Fruit fly (Drosophila melanogaster): Measurements from ENCODE around the gene Tom40.

The Tom40 gene

dm6 chrX:7693423-7693822 lies 43.3 kb upstream of the Tom40 start:
- TF ChIP-seq CG13204 (GFP tag; optimal IDR thresholded peaks at IDR 0.05) (no peak), CG32121 (GFP tag; IDR thresholded peaks at IDR 0.05) (0 out of 2 replicates have a peak, but pooled peaks have one; percentile 31), CG10348 (GFP tag; IDR thresholded peaks at IDR 0.05) (no peak), Ets98B (GFP tag; IDR thresholded peaks at IDR 0.05) (peak; percentile 17; the same call in 1 of the 2 replicates)

DNA sequence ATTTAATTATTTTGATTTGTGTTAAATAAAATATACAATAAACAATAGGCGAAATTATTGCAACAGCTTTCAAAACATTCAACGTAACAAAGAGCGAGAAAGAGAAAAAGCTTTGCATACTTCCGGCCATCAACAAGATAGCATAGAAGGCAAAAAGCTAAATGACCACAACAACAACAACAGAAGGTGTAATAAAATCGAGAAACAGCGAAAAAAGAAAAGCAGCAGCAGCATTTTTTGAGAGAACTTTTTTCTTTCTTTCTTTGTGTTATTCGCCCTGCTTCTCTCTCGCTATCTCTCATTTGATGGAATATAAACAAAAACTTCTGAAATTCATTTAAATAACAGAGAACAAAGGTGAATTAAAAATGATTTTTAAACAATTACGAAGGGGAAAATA lies 42.5 kb upstream of the Tom40 start:
- TF ChIP-seq CG13204 (GFP tag; optimal IDR thresholded peaks at IDR 0.05) (no peak), CG8159 (tag; optimal IDR thresholded peaks at IDR 0.05) (no peak), CG15710 (tag; optimal IDR thresholded peaks at IDR 0.05) (no peak), rn (GFP tag; IDR thresholded peaks at IDR 0.05) (no peak), Snoo (tag; optimal IDR thresholded peaks at IDR 0.05) (no peak), D1 (tag; optimal IDR thresholded peaks at IDR 0.05) (no peak), fd96Ca (GFP tag; IDR thresholded peaks at IDR 0.05) (no peak), gl (tag; optimal IDR thresholded peaks at IDR 0.05) (no peak), CG14655 (GFP tag; optimal IDR thresholded peaks at IDR 0.05) (no peak), CG34367 (tag; optimal IDR thresholded peaks at IDR 0.05) (no peak), CG10348 (GFP tag; IDR thresholded peaks at IDR 0.05) (no peak), CG32121 (GFP tag; IDR thresholded peaks at IDR 0.05) (no peak), Ets98B (GFP tag; IDR thresholded peaks at IDR 0.05) (no peak; the same call in 1 of the 2 replicates), Pif1A (GFP tag; optimal IDR thresholded peaks at IDR 0.05) (no peak), CG17806 (tag; optimal IDR thresholded peaks at IDR 0.05) (no peak), CG4496 (GFP tag; IDR thresholded peaks at IDR 0.05) (no peak), EcR (GFP tag; optimal IDR thresholded peaks at IDR 0.05) (no peak), CG12605 (GFP tag; IDR thresholded peaks at IDR 0.05) (no peak), CG9948 (tag; optimal IDR thresholded peaks at IDR 0.05) (no peak), CG8301 (tag; optimal IDR thresholded peaks at IDR 0.05) (no peak)

dm6 chrX:7694868-7695267 lies 41.8 kb upstream of the Tom40 start:
- no peak for TF ChIP-seq D1 (tag; optimal IDR thresholded peaks at IDR 0.05)
- TF ChIP-seq Pif1B (GFP tag; optimal IDR thresholded peaks at IDR 0.05): no peak
- TF ChIP-seq CG8301 (tag; optimal IDR thresholded peaks at IDR 0.05): no peak
- TF ChIP-seq CG17806 (tag; optimal IDR thresholded peaks at IDR 0.05): peak; percentile 14
- no peak for TF ChIP-seq EcR (GFP tag; optimal IDR thresholded peaks at IDR 0.05)
- no peak for TF ChIP-seq CG10348 (GFP tag; IDR thresholded peaks at IDR 0.05)
- no peak for TF ChIP-seq fd96Ca (GFP tag; IDR thresholded peaks at IDR 0.05)
- TF ChIP-seq CG8159 (tag; optimal IDR thresholded peaks at IDR 0.05): peak; percentile 44
- peak; percentile 70 for TF ChIP-seq CG12605 (GFP tag; IDR thresholded peaks at IDR 0.05)
- peak; percentile 58 for TF ChIP-seq gl (tag; optimal IDR thresholded peaks at IDR 0.05)
- TF ChIP-seq CG32121 (GFP tag; IDR thresholded peaks at IDR 0.05): no peak
- no peak for TF ChIP-seq rn (GFP tag; IDR thresholded peaks at IDR 0.05)
- TF ChIP-seq CG15710 (tag; optimal IDR thresholded peaks at IDR 0.05): peak; percentile 23
- peak; percentile 0 for TF ChIP-seq Snoo (tag; optimal IDR thresholded peaks at IDR 0.05)
- peak; percentile 23 for TF ChIP-seq CG34367 (tag; optimal IDR thresholded peaks at IDR 0.05)
- TF ChIP-seq Pif1A (GFP tag; optimal IDR thresholded peaks at IDR 0.05): no peak
- peak; percentile 40 for TF ChIP-seq CG13204 (GFP tag; optimal IDR thresholded peaks at IDR 0.05)
- peak; percentile 72 for TF ChIP-seq CG4496 (GFP tag; IDR thresholded peaks at IDR 0.05)
- no peak for TF ChIP-seq CG9948 (tag; optimal IDR thresholded peaks at IDR 0.05)
- peak; percentile 22 for TF ChIP-seq CG14655 (GFP tag; optimal IDR thresholded peaks at IDR 0.05)
- peak; percentile 50; the same call in 1 of the 2 replicates for TF ChIP-seq Ets98B (GFP tag; IDR thresholded peaks at IDR 0.05)

dm6 chrX:7695391-7696053 lies 41.2 kb upstream of the Tom40 start:
- TF ChIP-seq CG10348 (GFP tag; IDR thresholded peaks at IDR 0.05) (no peak), Pif1B (GFP tag; optimal IDR thresholded peaks at IDR 0.05) (no peak), Snoo (tag; optimal IDR thresholded peaks at IDR 0.05) (no peak), CG8159 (tag; optimal IDR thresholded peaks at IDR 0.05) (no peak), Pif1A (GFP tag; optimal IDR thresholded peaks at IDR 0.05) (peak; percentile 26), CG14655 (GFP tag; optimal IDR thresholded peaks at IDR 0.05) (no peak), D1 (tag; optimal IDR thresholded peaks at IDR 0.05) (no peak), Ets98B (GFP tag; IDR thresholded peaks at IDR 0.05) (peak; percentile 46), CG9948 (tag; optimal IDR thresholded peaks at IDR 0.05) (no peak), fd96Ca (GFP tag; IDR thresholded peaks at IDR 0.05) (no peak), rn (GFP tag; IDR thresholded peaks at IDR 0.05) (no peak), CG32121 (GFP tag; IDR thresholded peaks at IDR 0.05) (0 out of 2 replicates have a peak, but pooled peaks have one; percentile 15), CG12605 (GFP tag; IDR thresholded peaks at IDR 0.05) (0 out of 2 replicates have a peak, but pooled peaks have one; percentile 47), CG4496 (GFP tag; IDR thresholded peaks at IDR 0.05) (no peak), CG34367 (tag; optimal IDR thresholded peaks at IDR 0.05) (no peak), CG13204 (GFP tag; optimal IDR thresholded peaks at IDR 0.05) (no peak), CG15710 (tag; optimal IDR thresholded peaks at IDR 0.05) (no peak), CG8301 (tag; optimal IDR thresholded peaks at IDR 0.05) (no peak), gl (tag; optimal IDR thresholded peaks at IDR 0.05) (no peak), EcR (GFP tag; optimal IDR thresholded peaks at IDR 0.05) (no peak), CG17806 (tag; optimal IDR thresholded peaks at IDR 0.05) (no peak)

- TF ChIP-seq CG14655 (GFP tag; optimal IDR thresholded peaks at IDR 0.05) (no peak), gl (tag; optimal IDR thresholded peaks at IDR 0.05) (no peak), CG32121 (GFP tag; IDR thresholded peaks at IDR 0.05) (no peak), Snoo (tag; optimal IDR thresholded peaks at IDR 0.05) (no peak), EcR (GFP tag; optimal IDR thresholded peaks at IDR 0.05) (no peak), Pif1A (GFP tag; optimal IDR thresholded peaks at IDR 0.05) (no peak), CG15710 (tag; optimal IDR thresholded peaks at IDR 0.05) (no peak)
Measured at dm6 chrX:7696165-7696564, 40.5 kb upstream of the Tom40 start.
